Worm (Caenorhabditis elegans) whole organism, L1 larva: ENCODE results near the gene ZK177.3.

Experiments
- C04F5.9 ChIP-seq: sonication (generic microtip); optimal IDR thresholded peaks from 2 replicates; lab custom pipeline; 2016; ENCODE audit warnings: missing genetic modification characterization, missing compliant biosample characterization
- C16A3.4 ChIP-seq: fragments of 150-350 bp; optimal IDR thresholded peaks from 2 replicates; lab custom pipeline; 2014; ENCODE audit warnings: missing biosample characterization, missing genetic modification characterization
- C34B4.2 ChIP-seq: sonication (generic microtip); optimal IDR thresholded peaks from 2 replicates; lab custom pipeline; 2017; ENCODE audit warnings: mild to moderate bottlenecking, missing genetic modification characterization, missing compliant biosample characterization
- F16B12.6 ChIP-seq: fragments of 150-350 bp; optimal IDR thresholded peaks from 2 replicates; lab custom pipeline; 2014; ENCODE audit warnings: missing biosample characterization, missing genetic modification characterization
- Y116A8C.19 ChIP-seq: sonication (generic microtip); optimal IDR thresholded peaks from 2 replicates; lab custom pipeline; 2016; ENCODE audit warnings: missing compliant biosample characterization, missing genetic modification characterization, borderline replicate concordance
- ama-1 ChIP-seq: fragments of 150-350 bp; optimal IDR thresholded peaks from 2 replicates; lab custom pipeline; 2014
- ceh-8 ChIP-seq: fragments of 200-800 bp; sonication (Bioruptor generic); optimal IDR thresholded peaks from 2 replicates; lab custom pipeline; 2018; ENCODE audit warnings: mild to moderate bottlenecking, missing genetic modification characterization, moderate library complexity, missing compliant biosample characterization
- ceh-82 ChIP-seq, 3 experiments: fragments of 150-350 bp in 1 of 3; sonication (generic microtip) in 2 of 3; optimal IDR thresholded peaks; 2 replicates each; lab custom pipeline; 2014 to 2017; ENCODE audit warnings: missing biosample characterization in 3 of 3, missing genetic modification characterization in 3 of 3
- ceh-88 ChIP-seq: fragments of 200-800 bp; sonication (Bioruptor generic); IDR thresholded peaks from 2 replicates; pipeline ENCODE4 v1.3.6; 2022; ENCODE audit warnings: missing genetic modification characterization, missing compliant biosample characterization
- ceh-90 ChIP-seq: sonication (generic microtip); optimal IDR thresholded peaks from 2 replicates; lab custom pipeline; 2016; ENCODE audit warnings: missing genetic modification characterization, missing compliant biosample characterization
- dpl-1 ChIP-seq, 3 experiments: fragments of 150-350 bp in 2 of 3; sonication (generic microtip) in 1 of 3; optimal IDR thresholded peaks; 2 replicates each; lab custom pipeline; 2014 to 2017; ENCODE audit warnings: missing biosample characterization in 3 of 3, missing genetic modification characterization in 3 of 3, missing genetic modification reagents in 3 of 3
- dsc-1 ChIP-seq: sonication (generic microtip); optimal IDR thresholded peaks from 2 replicates; lab custom pipeline; 2016; ENCODE audit warnings: mild to moderate bottlenecking, missing genetic modification characterization, missing compliant biosample characterization
- efl-1 ChIP-seq, 4 experiments: fragments of 150-350 bp; optimal IDR thresholded peaks in 3 of 4; peaks in 1 of 4; 1 replicate in 1 of 4; 2 replicates in 3 of 4; lab custom pipeline; 2014; ENCODE audit warnings: missing biosample characterization in 2 of 4, missing genetic modification characterization in 2 of 4, missing genetic modification reagents in 2 of 4
- egl-27 ChIP-seq, 2 experiments: fragments of 150-350 bp in 1 of 2; sonication (generic microtip); optimal IDR thresholded peaks; 3 replicates each; lab custom pipeline; 2017 to 2018; ENCODE audit warnings: missing biosample characterization in 2 of 2, missing genetic modification characterization in 2 of 2, missing genetic modification reagents in 2 of 2
- elt-2 ChIP-seq: sonication (generic microtip); optimal IDR thresholded peaks from 2 replicates; lab custom pipeline; 2016; ENCODE audit warnings: missing genetic modification characterization, mild to moderate bottlenecking, inconsistent platforms, missing compliant biosample characterization, missing genetic modification reagents
- elt-3 ChIP-seq, 6 experiments: fragments of 150-350 bp in 1 of 6; sonication (generic microtip); optimal IDR thresholded peaks; 2 replicates each; lab custom pipeline; 2017 to 2018; ENCODE audit warnings: missing biosample characterization in 6 of 6, missing genetic modification characterization in 6 of 6, inconsistent platforms in 1 of 6
- fkh-10 ChIP-seq: sonication (generic microtip); optimal IDR thresholded peaks from 2 replicates; lab custom pipeline; 2017; ENCODE audit warnings: missing biosample characterization, missing genetic modification reagents, missing genetic modification characterization
- fkh-4 ChIP-seq: sonication (generic microtip); optimal IDR thresholded peaks from 2 replicates; lab custom pipeline; 2016; ENCODE audit warnings: missing compliant biosample characterization, missing genetic modification characterization, borderline replicate concordance
- fkh-8 ChIP-seq: sonication (generic microtip); optimal IDR thresholded peaks from 2 replicates; lab custom pipeline; 2016; ENCODE audit warnings: mild to moderate bottlenecking, missing genetic modification characterization, missing compliant biosample characterization
- fos-1 ChIP-seq: fragments of 150-350 bp; optimal IDR thresholded peaks from 2 replicates; lab custom pipeline; 2014; ENCODE audit warnings: missing biosample characterization, missing genetic modification characterization
- grh-1 ChIP-seq: fragments of 200-800 bp; sonication (Bioruptor generic); IDR thresholded peaks from 2 replicates; pipeline ENCODE4 v1.3.6; 2022; ENCODE audit warnings: missing genetic modification reagents, missing genetic modification characterization, missing compliant biosample characterization
- hpl-2 ChIP-seq: fragments of 150-350 bp; optimal IDR thresholded peaks from 2 replicates; lab custom pipeline; 2014; ENCODE audit warnings: missing biosample characterization, missing genetic modification reagents, missing genetic modification characterization
- isw-1 ChIP-seq: fragments of 200-800 bp; sonication (Bioruptor generic); IDR thresholded peaks from 2 replicates; pipeline ENCODE4 v1.3.6; 2022; ENCODE audit warnings: missing genetic modification characterization, missing compliant biosample characterization
- jun-1 ChIP-seq: fragments of 150-350 bp; optimal IDR thresholded peaks from 2 replicates; lab custom pipeline; 2014; ENCODE audit warnings: missing biosample characterization, missing genetic modification reagents, missing genetic modification characterization
- lin-13 ChIP-seq: fragments of 150-350 bp; optimal IDR thresholded peaks from 2 replicates; lab custom pipeline; 2014; ENCODE audit warnings: missing biosample characterization, missing genetic modification reagents, missing genetic modification characterization
- lin-15B ChIP-seq: fragments of 150-350 bp; sonication (generic microtip); optimal IDR thresholded peaks from 3 replicates; lab custom pipeline; 2014; ENCODE audit warnings: missing biosample characterization, missing genetic modification characterization
- lin-35 ChIP-seq, 2 experiments: fragments of 150-350 bp; optimal IDR thresholded peaks; 2 replicates each; lab custom pipeline; 2014; ENCODE audit warnings: missing biosample characterization in 2 of 2, missing genetic modification characterization in 2 of 2, missing genetic modification reagents in 2 of 2
- lsy-2 ChIP-seq, 2 experiments: fragments of 150-350 bp; optimal IDR thresholded peaks; 2 replicates each; lab custom pipeline; 2014; ENCODE audit warnings: missing biosample characterization in 2 of 2, missing genetic modification characterization in 2 of 2
- mab-9 ChIP-seq: fragments of 200-800 bp; sonication (Bioruptor generic); IDR thresholded peaks from 2 replicates; pipeline ENCODE4 v1.3.6; 2022; ENCODE audit warnings: missing genetic modification reagents, missing genetic modification characterization, missing compliant biosample characterization
- mdl-1 ChIP-seq, 2 experiments: fragments of 150-350 bp; optimal IDR thresholded peaks; 2 replicates each; lab custom pipeline; 2014 to 2017; ENCODE audit warnings: missing biosample characterization in 2 of 2, missing genetic modification characterization in 2 of 2, inconsistent platforms in 1 of 2
- mep-1 ChIP-seq: fragments of 150-350 bp; optimal IDR thresholded peaks from 2 replicates; lab custom pipeline; 2014; ENCODE audit warnings: missing biosample characterization, missing genetic modification characterization
- nhr-20 ChIP-seq: sonication (generic microtip); optimal IDR thresholded peaks from 2 replicates; lab custom pipeline; 2016; ENCODE audit warnings: mild to moderate bottlenecking, missing genetic modification characterization, missing compliant biosample characterization
- nhr-237 ChIP-seq: fragments of 150-350 bp; optimal IDR thresholded peaks from 2 replicates; lab custom pipeline; 2014; ENCODE audit warnings: missing biosample characterization, missing genetic modification characterization
- nhr-71 ChIP-seq: sonication (generic microtip); optimal IDR thresholded peaks from 2 replicates; lab custom pipeline; 2016; ENCODE audit warnings: mild to moderate bottlenecking, missing genetic modification characterization, moderate library complexity, missing compliant biosample characterization
- nhr-76 ChIP-seq: sonication (generic microtip); optimal IDR thresholded peaks from 2 replicates; lab custom pipeline; 2017; ENCODE audit warnings: missing biosample characterization, missing genetic modification characterization
- nhr-85 ChIP-seq: sonication (generic microtip); peaks from one replicate; lab custom pipeline; 2016; ENCODE audit warnings: missing genetic modification characterization, inconsistent platforms, missing compliant biosample characterization
- pqm-1 ChIP-seq: sonication (generic microtip); optimal IDR thresholded peaks from 3 replicates; lab custom pipeline; 2017; ENCODE audit warnings: missing biosample characterization, missing genetic modification characterization
- snpc-4 ChIP-seq: fragments of 150-350 bp; optimal IDR thresholded peaks from 2 replicates; lab custom pipeline; 2014; ENCODE audit warnings: missing biosample characterization, missing genetic modification characterization
- snu-23 ChIP-seq: sonication (generic microtip); optimal IDR thresholded peaks from 2 replicates; lab custom pipeline; 2016; ENCODE audit warnings: missing genetic modification characterization, missing compliant biosample characterization
- sox-4 ChIP-seq: sonication (generic microtip); optimal IDR thresholded peaks from 2 replicates; lab custom pipeline; 2016; ENCODE audit warnings: missing genetic modification characterization, missing compliant biosample characterization
- sup-37 ChIP-seq: fragments of 200-800 bp; sonication (Bioruptor generic); optimal IDR thresholded peaks from 2 replicates; lab custom pipeline; 2018; ENCODE audit warnings: mild to moderate bottlenecking, missing genetic modification characterization, missing compliant biosample characterization
- unc-130 ChIP-seq: fragments of 150-350 bp; optimal IDR thresholded peaks from 2 replicates; lab custom pipeline; 2017; ENCODE audit warnings: missing biosample characterization, missing genetic modification characterization, inconsistent platforms
- unc-62 ChIP-seq: fragments of 150-350 bp; optimal IDR thresholded peaks from 2 replicates; lab custom pipeline; 2014; ENCODE audit warnings: missing biosample characterization, missing genetic modification reagents, missing genetic modification characterization
- unc-98 ChIP-seq: fragments of 200-800 bp; sonication (Bioruptor generic); IDR thresholded peaks from 2 replicates; pipeline ENCODE4 v1.3.6; 2022; ENCODE audit warnings: missing genetic modification characterization, missing compliant biosample characterization
- vab-15 ChIP-seq: sonication (generic microtip); optimal IDR thresholded peaks from 2 replicates; lab custom pipeline; 2017; ENCODE audit warnings: missing genotype, mild to moderate bottlenecking, missing genetic modification characterization, missing compliant biosample characterization
- ztf-11 ChIP-seq, 2 experiments: sonication (generic microtip); optimal IDR thresholded peaks; 2 replicates each; lab custom pipeline; 2016 to 2017; ENCODE audit warnings: missing genetic modification characterization in 2 of 2, missing biosample characterization in 1 of 2, missing compliant biosample characterization in 1 of 2

ZK177.3 gene

DNA sequence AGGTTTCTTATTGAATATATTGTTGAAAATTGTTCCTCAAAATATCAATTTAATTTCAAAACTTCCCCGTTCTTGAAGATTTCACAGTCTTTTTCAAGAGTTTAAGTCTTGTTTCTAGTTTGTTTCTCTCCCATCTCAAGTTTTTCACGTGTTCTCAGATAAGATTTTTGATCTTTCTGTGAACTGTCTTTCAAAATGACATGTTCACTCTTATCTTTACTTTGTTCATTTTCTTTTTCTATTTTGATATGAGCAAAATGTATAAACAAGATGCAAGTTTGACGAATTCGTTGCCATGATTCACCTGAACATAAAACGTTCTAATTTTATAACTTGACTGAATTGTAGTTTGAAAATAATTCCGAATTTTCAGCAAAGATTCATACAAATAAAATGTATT, 39.1 kb downstream of the ZK177.3 start:
- TF ChIP-seq pqm-1 (tag; lab: Kevin White, UChicago): no peak
- no peak for TF ChIP-seq dpl-1 (GFP tag; optimal IDR thresholded peaks at IDR 0.05; lab: Kevin White, UChicago)
- no peak for TF ChIP-seq nhr-71
- no peak for TF ChIP-seq snpc-4 (tag; lab: Kevin White, UChicago)
- no peak for TF ChIP-seq efl-1 (optimal IDR thresholded peaks at IDR 0.05; lab: Kevin White, UChicago)
- TF ChIP-seq efl-1 (GFP tag; optimal IDR thresholded peaks at IDR 0.05 in 1 of 2; lab: Kevin White, UChicago): no peak
- TF ChIP-seq ama-1 (lab: Kevin White, UChicago): no peak
- TF ChIP-seq egl-27 (tag; optimal IDR thresholded peaks at IDR 0.05; lab: Kevin White, UChicago): no peak
- no peak for TF ChIP-seq Y116A8C.19 (tag; lab: Kevin White, UChicago)
- TF ChIP-seq snu-23: no peak
- no peak for TF ChIP-seq sox-4 (tag; lab: Kevin White, UChicago)
- TF ChIP-seq unc-130 (tag; lab: Kevin White, UChicago): no peak
- no peak for TF ChIP-seq unc-98 (GFP tag; lab: Robert Waterston, UW)
- TF ChIP-seq isw-1: no peak

DNA sequence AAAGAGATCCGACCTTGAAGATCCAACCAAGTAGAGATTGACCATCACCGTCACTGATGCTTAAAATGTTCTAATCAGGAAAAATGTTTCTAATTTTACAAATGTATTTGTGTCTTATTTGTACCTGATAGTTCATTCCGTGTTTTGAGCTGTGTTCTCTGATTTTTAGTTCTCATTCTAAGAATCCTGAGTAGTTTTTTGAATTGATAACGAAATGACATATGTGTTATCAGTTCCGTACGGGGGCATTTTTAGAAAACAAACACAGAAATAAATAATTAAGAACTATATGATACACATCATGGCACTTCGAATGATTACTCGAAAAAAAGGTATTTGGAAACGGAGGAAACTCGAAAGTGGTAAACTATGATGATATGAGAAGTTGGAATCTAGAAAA, 39.9 kb downstream of the ZK177.3 start:
- TF ChIP-seq pqm-1 (tag; lab: Kevin White, UChicago) (no peak), lin-15B (tag; lab: Kevin White, UChicago) (no peak), unc-62 (GFP tag; lab: Kevin White, UChicago) (no peak), elt-2 (tag; lab: Kevin White, UChicago) (peak; percentile 66), sup-37 (GFP tag; lab: Kevin White, UChicago) (no peak), C04F5.9 (tag; lab: Kevin White, UChicago) (no peak), nhr-237 (no peak), efl-1 (optimal IDR thresholded peaks at IDR 0.05; lab: Kevin White, UChicago) (no peak), efl-1 (GFP tag; optimal IDR thresholded peaks at IDR 0.05 in 1 of 2; lab: Kevin White, UChicago) (peak in 1 of 2 experiments; percentile 76)

- TF ChIP-seq hpl-2 (GFP tag; lab: Kevin White, UChicago) (no peak), fkh-4 (tag; lab: Kevin White, UChicago) (no peak), nhr-85 (tag; lab: Kevin White, UChicago) (no peak), efl-1 (optimal IDR thresholded peaks at IDR 0.05; lab: Kevin White, UChicago) (no peak), efl-1 (GFP tag; optimal IDR thresholded peaks at IDR 0.05 in 1 of 2; lab: Kevin White, UChicago) (no peak), elt-3 (tag; optimal IDR thresholded peaks at IDR 0.05; lab: Kevin White, UChicago) (no peak), ceh-90 (tag; lab: Kevin White, UChicago) (no peak), vab-15 (tag; lab: Kevin White, UChicago) (no peak), mep-1 (tag; lab: Kevin White, UChicago) (no peak), nhr-76 (tag; lab: Kevin White, UChicago) (no peak), lin-13 (GFP tag; lab: Kevin White, UChicago) (no peak), pqm-1 (tag; lab: Kevin White, UChicago) (no peak), mab-9 (GFP tag; lab: Robert Waterston, UW) (no peak), sup-37 (GFP tag; lab: Kevin White, UChicago) (no peak), snu-23 (no peak), fkh-10 (GFP tag; lab: Kevin White, UChicago) (no peak), ama-1 (lab: Kevin White, UChicago) (no peak), lsy-2 (tag; optimal IDR thresholded peaks at IDR 0.05; lab: Kevin White, UChicago) (no peak), jun-1 (tag; lab: Kevin White, UChicago) (no peak)
Observed at ce11 chrII:5556431-5556830, 40.8 kb downstream of the ZK177.3 start, which contains the start of gene ins-11. Gene ins-11, plus strand, starts transcription at chrII:5556731.

DNA sequence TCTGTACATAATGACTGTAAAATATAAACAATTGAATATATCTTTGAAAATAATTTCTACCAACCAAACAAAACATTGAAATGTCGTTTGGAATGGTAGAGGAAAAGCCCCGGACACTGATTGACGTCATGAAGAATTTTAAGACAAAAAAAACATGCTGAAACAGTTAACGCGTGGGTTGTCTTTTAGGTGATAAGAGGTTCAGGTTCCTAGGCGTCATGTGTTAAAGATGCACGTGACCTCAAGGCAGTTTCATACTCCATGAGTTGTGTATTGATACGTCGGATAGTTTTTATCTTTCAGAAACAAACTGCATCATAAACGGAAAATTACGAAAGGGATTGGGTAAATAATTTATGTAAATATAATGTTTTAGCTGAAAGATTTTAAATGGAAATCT, 41.5 kb downstream of the ZK177.3 start:
- no peak for TF ChIP-seq C16A3.4
- TF ChIP-seq nhr-20: peak; percentile 21
- no peak for TF ChIP-seq isw-1
- no peak for TF ChIP-seq fos-1
- TF ChIP-seq egl-27 (tag; optimal IDR thresholded peaks at IDR 0.05; lab: Kevin White, UChicago): no peak
- TF ChIP-seq lin-15B (tag; lab: Kevin White, UChicago): no peak
- no peak for TF ChIP-seq ceh-88
- TF ChIP-seq mdl-1 (tag; optimal IDR thresholded peaks at IDR 0.05; lab: Kevin White, UChicago): peak in 1 of 2 experiments; percentile 22
- no peak for TF ChIP-seq grh-1
- no peak for TF ChIP-seq F16B12.6 (tag; lab: Kevin White, UChicago)
- no peak for TF ChIP-seq dsc-1
- TF ChIP-seq elt-2 (tag; lab: Kevin White, UChicago): peak; percentile 99
- no peak for TF ChIP-seq ceh-8
- TF ChIP-seq lin-35 (GFP tag; optimal IDR thresholded peaks at IDR 0.05; lab: Kevin White, UChicago): peak in 1 of 2 experiments; percentile 57
- peak; percentile 59 for TF ChIP-seq nhr-71
- no peak for TF ChIP-seq ztf-11 (tag; optimal IDR thresholded peaks at IDR 0.05; lab: Kevin White, UChicago)
- TF ChIP-seq fkh-8 (tag; lab: Kevin White, UChicago): no peak
- no peak for TF ChIP-seq ceh-82 (tag; optimal IDR thresholded peaks at IDR 0.05; lab: Kevin White, UChicago)
- TF ChIP-seq C34B4.2 (tag; lab: Kevin White, UChicago): no peak
